Worm (Caenorhabditis elegans): Measurements from ENCODE around the gene fbxa-55.

The fbxa-55 gene

ce11 chrIII:886726-887125, 49.2 kb downstream of the fbxa-55 start, which contains the start of gene zer-1:
Gene zer-1, minus strand, starts transcription at chrIII:886793.
- TF ChIP-seq tbp1 (GFP tag; optimal IDR thresholded peaks at IDR 0.05) = no peak

- no peak for TF ChIP-seq sptf-2 (GFP tag; optimal IDR thresholded peaks at IDR 0.05)
- no peak for TF ChIP-seq K12H6.12 (tag; optimal IDR thresholded peaks at IDR 0.05)
- TF ChIP-seq Y53G8AR.9 (GFP tag; conservative IDR thresholded peaks at IDR 0.05) = no peak
- TF ChIP-seq atf-7 (tag; optimal IDR thresholded peaks at IDR 0.05) = no peak
- no peak for TF ChIP-seq F49E8.2 (tag; optimal IDR thresholded peaks at IDR 0.05; ENCODE audit: insufficient read depth)
- no peak for TF ChIP-seq nfyb-1 (GFP tag; IDR thresholded peaks at IDR 0.05)
- TF ChIP-seq unc-130 (GFP tag; optimal IDR thresholded peaks at IDR 0.05) = no peak
- no peak for TF ChIP-seq nfya-2 (GFP tag; IDR thresholded peaks at IDR 0.05)
- no peak for TF ChIP-seq pbrm-1 (GFP tag; IDR thresholded peaks at IDR 0.05)
- no peak for TF ChIP-seq fkh-3 (tag; optimal IDR thresholded peaks at IDR 0.05)
- TF ChIP-seq Y79H2A.3 (GFP tag; conservative IDR thresholded peaks at IDR 0.05) = no peak
- no peak for TF ChIP-seq lin-26 (GFP tag; IDR thresholded peaks at IDR 0.05)
- TF ChIP-seq ZK185.1 (tag; optimal IDR thresholded peaks at IDR 0.05; ENCODE audit: poor library complexity, severe bottlenecking) = no peak
- TF ChIP-seq lin-40 (tag; optimal IDR thresholded peaks at IDR 0.05) = no peak
- no peak for TF ChIP-seq B0261.1 (tag; optimal IDR thresholded peaks at IDR 0.05)
Observed at ce11 chrIII:883595-883994, 52.3 kb downstream of the fbxa-55 start.
